Worm (Caenorhabditis elegans): ENCODE measurements around the gene T19D12.10.

DNA sequence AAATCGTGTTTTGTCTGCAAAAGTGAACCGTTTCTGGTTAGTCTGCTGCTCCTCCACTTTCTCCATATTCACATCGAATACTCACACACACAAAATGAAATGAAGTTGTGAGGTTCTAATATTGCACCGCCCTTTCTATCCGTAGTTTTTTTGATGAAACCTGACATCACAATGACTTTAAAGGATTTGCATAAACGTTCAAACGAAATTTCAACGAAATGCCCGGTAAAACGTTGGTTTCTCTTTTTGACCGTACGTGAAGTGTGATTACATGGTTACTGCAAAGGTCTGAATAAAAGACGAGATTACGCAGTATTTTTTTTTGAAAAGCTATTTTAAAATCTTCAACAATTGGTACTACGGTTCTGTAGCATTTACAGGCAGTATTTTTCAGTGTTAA is 4.4 kb downstream of the T19D12.10 start, which contains the start of gene T19D12.9:
- TF ChIP-seq ama-1 (optimal IDR thresholded peaks at IDR 0.05) (no peak), nhr-25 (tag; optimal IDR thresholded peaks at IDR 0.05) (no peak), nhr-23 (tag; optimal IDR thresholded peaks at IDR 0.05) (no peak), sma-9 (GFP tag; optimal IDR thresholded peaks at IDR 0.05) (no peak), sma-9 (tag; optimal IDR thresholded peaks at IDR 0.05) (no peak), skn-1 (tag; optimal IDR thresholded peaks at IDR 0.05) (no peak), F13H6.1 (tag; optimal IDR thresholded peaks at IDR 0.05) (no peak), unc-55 (GFP tag; optimal IDR thresholded peaks at IDR 0.05) (no peak)
